Worm (Caenorhabditis elegans): ENCODE results near the gene irld-6.

ce11 chrV:10736756-10737155, 19.8 kb downstream of the irld-6 start, which contains the start of the genes mre-11 and wdr-5.3:
- TF ChIP-seq nhr-12 (tag; optimal IDR thresholded peaks at IDR 0.05) (no peak), lin-39 (tag; optimal IDR thresholded peaks at IDR 0.05) (no peak), ama-1 (optimal IDR thresholded peaks at IDR 0.05) (no peak), snpc-4 (tag; optimal IDR thresholded peaks at IDR 0.05) (peak; percentile 27), ZK546.5 (tag; optimal IDR thresholded peaks at IDR 0.05) (no peak), elt-1 (tag; optimal IDR thresholded peaks at IDR 0.05) (no peak), nhr-237 (tag; optimal IDR thresholded peaks at IDR 0.05) (no peak)

All from whole organism, L2 larva.